Worm (Caenorhabditis elegans) whole organism, midembryonic: Measurements from ENCODE around the gene clec-4.

Experiments
- T22C8.4 ChIP-seq: fragments of 200-800 bp; sonication (Bioruptor generic); IDR thresholded peaks from 2 replicates; pipeline ENCODE4 v1.3.6; 2022; ENCODE audit warnings: missing genetic modification characterization, missing compliant biosample characterization
- cog-1 ChIP-seq: sonication (generic microtip); optimal IDR thresholded peaks from 2 replicates; lab custom pipeline; 2016; ENCODE audit warnings: missing genetic modification characterization, missing compliant biosample characterization
- flt-1 ChIP-seq: fragments of 200-800 bp; sonication (Bioruptor generic); IDR thresholded peaks from 2 replicates; pipeline ENCODE4 v1.3.6; 2022; ENCODE audit warnings: missing genetic modification characterization, missing compliant biosample characterization
- klf-2 ChIP-seq: fragments of 200-800 bp; sonication (Bioruptor generic); conservative IDR thresholded peaks from 2 replicates; pipeline ENCODE4 v1.3.6; 2022; ENCODE audit warnings: missing genetic modification reagents, missing genetic modification characterization, missing compliant biosample characterization
- med-1 ChIP-seq: sonication (generic microtip); optimal IDR thresholded peaks from 2 replicates; lab custom pipeline; 2017; ENCODE audit warnings: missing genetic modification characterization, mild to moderate bottlenecking, missing compliant biosample characterization, antibody characterized with exemption, missing genetic modification reagents; ENCODE audit not compliant: insufficient read depth
- ref-1 ChIP-seq: fragments of 200-800 bp; sonication (Bioruptor generic); conservative IDR thresholded peaks from 2 replicates; pipeline ENCODE4 v1.3.6; 2022; ENCODE audit warnings: missing genetic modification reagents, missing genetic modification characterization, missing compliant biosample characterization
- tab-1 ChIP-seq: fragments of 200-800 bp; sonication (Bioruptor generic); IDR thresholded peaks from 2 replicates; pipeline ENCODE4 v1.3.6; 2022; ENCODE audit warnings: missing genetic modification characterization, missing compliant biosample characterization
- ztf-23 ChIP-seq: fragments of 200-800 bp; sonication (Bioruptor generic); IDR thresholded peaks from 2 replicates; pipeline ENCODE4 v1.3.6; 2022; ENCODE audit warnings: missing genetic modification reagents, missing genetic modification characterization, missing compliant biosample characterization
- ztf-29 ChIP-seq: fragments of 200-800 bp; sonication (Bioruptor generic); IDR thresholded peaks from 2 replicates; pipeline ENCODE4 v1.3.6; 2022; ENCODE audit warnings: missing genetic modification reagents, missing genetic modification characterization, missing compliant biosample characterization

Gene clec-4

ce11 chrII:12577754-12578153 is 3.2 kb downstream of the clec-4 start, which contains the start of gene clec-8:
Gene clec-8, minus strand, starts transcription at chrII:12578061.
- TF ChIP-seq cog-1 (tag; lab: Kevin White, UChicago) (no peak), ztf-29 (GFP tag; lab: Robert Waterston, UW) (no peak), T22C8.4 (GFP tag; lab: Robert Waterston, UW) (no peak), med-1 (GFP tag; lab: Kevin White, UChicago) (no peak), flt-1 (no peak)

ce11 chrII:12574668-12575067 is 6.2 kb downstream of the clec-4 start, which contains the start of gene Y38E10A.3:
Gene Y38E10A.3, minus strand, starts transcription at chrII:12574768.
- TF ChIP-seq tab-1 (GFP tag; lab: Robert Waterston, UW) (no peak), ztf-23 (GFP tag; lab: Robert Waterston, UW) (no peak), ref-1 (no peak), cog-1 (tag; lab: Kevin White, UChicago) (no peak), T22C8.4 (GFP tag; lab: Robert Waterston, UW) (no peak), flt-1 (no peak), ztf-29 (GFP tag; lab: Robert Waterston, UW) (no peak), klf-2 (GFP tag; lab: Robert Waterston, UW) (no peak), med-1 (GFP tag; lab: Kevin White, UChicago) (no peak)

DNA sequence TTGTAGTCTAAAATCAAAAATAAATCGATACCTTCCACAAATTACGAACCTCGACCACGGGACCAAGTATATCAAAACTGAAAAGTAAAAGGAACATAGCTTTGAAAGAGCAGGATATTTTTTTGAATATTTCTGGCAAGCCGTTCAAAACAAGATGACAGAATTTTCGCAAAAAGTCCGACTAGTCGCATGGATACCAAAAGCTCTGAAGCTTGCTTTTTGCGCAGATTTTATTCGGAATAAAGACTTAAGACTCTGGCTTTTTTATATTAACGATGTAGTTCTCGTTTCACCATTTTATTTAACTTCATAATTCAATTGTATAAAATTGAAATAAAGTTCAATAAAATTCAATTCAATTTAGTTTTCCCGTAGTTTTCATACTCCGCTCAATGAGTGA is 7.4 kb downstream of the clec-4 start, which contains the start of gene Y38E10A.2:
Gene Y38E10A.2 (minus strand): TSS at position 101 of the 400 bp plus-strand sequence.
- TF ChIP-seq ref-1, result no peak
- TF ChIP-seq med-1 (GFP tag; lab: Kevin White, UChicago), result no peak
- TF ChIP-seq ztf-29 (GFP tag; lab: Robert Waterston, UW), result no peak
- no peak for TF ChIP-seq tab-1 (GFP tag; lab: Robert Waterston, UW)
- TF ChIP-seq cog-1 (tag; lab: Kevin White, UChicago), result no peak
- TF ChIP-seq ztf-23 (GFP tag; lab: Robert Waterston, UW), result no peak
- TF ChIP-seq flt-1, result no peak
- TF ChIP-seq klf-2 (GFP tag; lab: Robert Waterston, UW), result no peak
- no peak for TF ChIP-seq T22C8.4 (GFP tag; lab: Robert Waterston, UW)

DNA sequence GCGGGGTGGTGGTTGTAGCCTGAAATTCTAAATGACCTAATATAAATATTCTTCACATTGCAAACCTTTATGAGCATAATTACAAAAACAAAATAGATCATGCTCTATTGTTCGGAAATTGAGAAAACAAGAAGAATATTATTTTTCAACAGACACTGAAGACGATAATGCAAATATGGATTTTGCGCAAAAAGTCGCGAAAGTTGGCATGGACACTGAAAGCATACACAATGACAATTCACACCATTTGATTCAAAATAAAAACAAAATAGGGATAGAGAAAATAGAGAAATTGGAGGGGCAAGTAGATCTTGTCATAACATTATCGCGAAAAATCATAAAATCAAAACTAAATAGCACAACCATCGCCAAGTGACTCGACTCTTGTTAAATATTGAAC is 8.2 kb downstream of the clec-4 start, which contains the start of gene Y38E10A.35:
Gene Y38E10A.35 (minus strand): TSS at position 101 of the 400 bp plus-strand sequence.
- TF ChIP-seq ztf-29 (GFP tag; lab: Robert Waterston, UW) (no peak), klf-2 (GFP tag; lab: Robert Waterston, UW) (no peak), ztf-23 (GFP tag; lab: Robert Waterston, UW) (no peak), tab-1 (GFP tag; lab: Robert Waterston, UW) (no peak), cog-1 (tag; lab: Kevin White, UChicago) (no peak), flt-1 (no peak), med-1 (GFP tag; lab: Kevin White, UChicago) (no peak), T22C8.4 (GFP tag; lab: Robert Waterston, UW) (no peak), ref-1 (no peak)

ce11 chrII:12570523-12570922 is 10.4 kb downstream of the clec-4 start, which contains the start of gene Y38E10A.1:
Gene Y38E10A.1, minus strand, starts transcription at chrII:12570623.
- TF ChIP-seq T22C8.4 (GFP tag; lab: Robert Waterston, UW), result no peak
- TF ChIP-seq ztf-23 (GFP tag; lab: Robert Waterston, UW), result no peak
- no peak for TF ChIP-seq cog-1 (tag; lab: Kevin White, UChicago)
- TF ChIP-seq ref-1, result no peak
- no peak for TF ChIP-seq flt-1
- no peak for TF ChIP-seq med-1 (GFP tag; lab: Kevin White, UChicago)
- TF ChIP-seq tab-1 (GFP tag; lab: Robert Waterston, UW), result no peak

ce11 chrII:12565851-12566250 is 15.1 kb downstream of the clec-4 start, which contains the start of gene F49C5.7:
Gene F49C5.7, plus strand, starts transcription at chrII:12566151.
- no peak for TF ChIP-seq ztf-23 (GFP tag; lab: Robert Waterston, UW)
- TF ChIP-seq tab-1 (GFP tag; lab: Robert Waterston, UW), result no peak
- TF ChIP-seq flt-1, result no peak

ce11 chrII:12560210-12560609 is 20.7 kb downstream of the clec-4 start, which contains the start of gene F49C5.12:
Gene F49C5.12, minus strand, starts transcription at chrII:12560310.
- TF ChIP-seq T22C8.4 (GFP tag; lab: Robert Waterston, UW), result no peak
- TF ChIP-seq med-1 (GFP tag; lab: Kevin White, UChicago), result no peak
- TF ChIP-seq ztf-29 (GFP tag; lab: Robert Waterston, UW), result no peak
- no peak for TF ChIP-seq flt-1
- no peak for TF ChIP-seq klf-2 (GFP tag; lab: Robert Waterston, UW)
- TF ChIP-seq ref-1, result no peak
- no peak for TF ChIP-seq cog-1 (tag; lab: Kevin White, UChicago)
- TF ChIP-seq tab-1 (GFP tag; lab: Robert Waterston, UW), result no peak
- TF ChIP-seq ztf-23 (GFP tag; lab: Robert Waterston, UW), result no peak

- no peak for TF ChIP-seq ztf-29 (GFP tag; lab: Robert Waterston, UW)
- no peak for TF ChIP-seq tab-1 (GFP tag; lab: Robert Waterston, UW)
- no peak for TF ChIP-seq ztf-23 (GFP tag; lab: Robert Waterston, UW)
Observed at ce11 chrII:12555579-12555978, 25.3 kb downstream of the clec-4 start, which contains the start of gene F49C5.11. Gene F49C5.11, plus strand, starts transcription at chrII:12555879.

- TF ChIP-seq ref-1 (no peak), ztf-29 (GFP tag; lab: Robert Waterston, UW) (no peak), ztf-23 (GFP tag; lab: Robert Waterston, UW) (no peak), tab-1 (GFP tag; lab: Robert Waterston, UW) (no peak), flt-1 (no peak), T22C8.4 (GFP tag; lab: Robert Waterston, UW) (no peak), klf-2 (GFP tag; lab: Robert Waterston, UW) (no peak), med-1 (GFP tag; lab: Kevin White, UChicago) (no peak), cog-1 (tag; lab: Kevin White, UChicago) (no peak)
Observed at ce11 chrII:12550940-12551339, 30.0 kb downstream of the clec-4 start.

DNA sequence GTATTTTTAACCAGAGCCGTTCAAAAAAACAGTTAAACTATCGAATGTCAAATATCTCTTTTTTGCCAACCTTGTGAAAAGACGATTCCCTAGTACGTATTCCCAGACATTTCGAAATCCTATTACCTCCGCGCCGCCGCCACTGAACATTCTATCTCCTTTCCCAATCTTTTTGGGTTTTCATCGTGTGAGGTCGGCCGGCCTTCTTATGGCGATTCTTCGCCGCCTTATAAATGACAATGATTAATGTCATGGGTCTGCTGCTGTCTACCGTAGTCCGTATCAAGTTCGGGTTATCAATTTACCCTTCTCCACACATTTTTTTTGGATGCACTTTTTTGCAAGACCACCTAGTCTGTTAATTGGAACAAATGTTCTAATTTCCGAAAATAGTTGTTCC is 31.3 kb downstream of the clec-4 start:
- TF ChIP-seq ztf-23 (GFP tag; lab: Robert Waterston, UW) (no peak), klf-2 (GFP tag; lab: Robert Waterston, UW) (no peak), med-1 (GFP tag; lab: Kevin White, UChicago) (no peak), cog-1 (tag; lab: Kevin White, UChicago) (no peak), ztf-29 (GFP tag; lab: Robert Waterston, UW) (no peak), T22C8.4 (GFP tag; lab: Robert Waterston, UW) (no peak), ref-1 (no peak), tab-1 (GFP tag; lab: Robert Waterston, UW) (no peak), flt-1 (no peak)
